Fruit fly (Drosophila melanogaster) whole organism, prepupa: ENCODE results near the gene CG44198.

ENCODE experiments used
- Blimp-1 ChIP-seq: fragments of 200-800 bp; sonication (Bioruptor generic); optimal IDR thresholded peaks from 3 replicates; lab custom pipeline; 2017; ENCODE audit warnings: missing biosample characterization, missing genetic modification characterization, mild to moderate bottlenecking, moderate library complexity, missing genetic modification reagents
- CG10631 ChIP-seq: fragments of 200-800 bp; sonication (Bioruptor generic); optimal IDR thresholded peaks from 2 replicates; lab custom pipeline; 2016; ENCODE audit warnings: missing biosample characterization, missing genetic modification characterization
- CG10669 ChIP-seq: fragments of 200-800 bp; sonication (Bioruptor generic); optimal IDR thresholded peaks from 3 replicates; lab custom pipeline; 2018; ENCODE audit warnings: missing biosample characterization, mild to moderate bottlenecking, missing genetic modification characterization, moderate library complexity
- CG11294 ChIP-seq: fragments of 200-800 bp; sonication (Bioruptor generic); IDR thresholded peaks from 2 replicates; pipeline ENCODE4 v1.3.6; 2022; ENCODE audit warnings: missing biosample characterization, missing genetic modification characterization
- CG11902 ChIP-seq: fragments of 200-800 bp; sonication (Bioruptor generic); optimal IDR thresholded peaks from 3 replicates; lab custom pipeline; 2016; ENCODE audit warnings: missing biosample characterization, missing genetic modification characterization
- CG1621 ChIP-seq: fragments of 200-800 bp; sonication (Bioruptor generic); optimal IDR thresholded peaks from 3 replicates; lab custom pipeline; 2018; ENCODE audit warnings: missing biosample characterization, mild to moderate bottlenecking, missing genetic modification characterization
- CG16779 ChIP-seq: fragments of 200-800 bp; sonication (Bioruptor generic); optimal IDR thresholded peaks from 3 replicates; lab custom pipeline; 2017; ENCODE audit warnings: missing biosample characterization, mild to moderate bottlenecking, missing genetic modification characterization
- CG3032 ChIP-seq: fragments of 200-800 bp; optimal IDR thresholded peaks from 2 replicates; lab custom pipeline; 2019; ENCODE audit warnings: missing biosample characterization, mild to moderate bottlenecking, missing genetic modification characterization, moderate library complexity
- CG31627 ChIP-seq: fragments of 200-800 bp; sonication (Bioruptor generic); optimal IDR thresholded peaks from 3 replicates; lab custom pipeline; 2016; ENCODE audit warnings: missing biosample characterization, missing genetic modification characterization
- CG32006 ChIP-seq: fragments of 200-800 bp; sonication (Bioruptor generic); optimal IDR thresholded peaks from 3 replicates; lab custom pipeline; 2017; ENCODE audit warnings: missing biosample characterization, mild to moderate bottlenecking, missing genetic modification characterization
- CG34406 ChIP-seq: fragments of 200-800 bp; sonication (Bioruptor generic); optimal IDR thresholded peaks from 3 replicates; lab custom pipeline; 2016; ENCODE audit warnings: missing biosample characterization, missing genetic modification characterization
- CG3919 ChIP-seq: fragments of 200-800 bp; sonication (Bioruptor generic); optimal IDR thresholded peaks from 3 replicates; lab custom pipeline; 2016; ENCODE audit warnings: missing biosample characterization, missing genetic modification characterization
- CG4318 ChIP-seq: fragments of 200-800 bp; sonication (Bioruptor generic); optimal IDR thresholded peaks from 3 replicates; lab custom pipeline; 2017; ENCODE audit warnings: missing biosample characterization, mild to moderate bottlenecking, missing genetic modification characterization
- CG6163 ChIP-seq: fragments of 200-800 bp; sonication (Bioruptor generic); IDR thresholded peaks from 3 replicates; pipeline ENCODE4 v1.3.6; 2022; ENCODE audit warnings: missing biosample characterization, missing genetic modification characterization
- CG6276 ChIP-seq: fragments of 200-800 bp; sonication (Bioruptor generic); optimal IDR thresholded peaks from 2 replicates; lab custom pipeline; 2017; ENCODE audit warnings: missing biosample characterization, mild to moderate bottlenecking, missing genetic modification characterization
- CG6792 ChIP-seq: fragments of 200-800 bp; sonication (Bioruptor generic); optimal IDR thresholded peaks from 3 replicates; lab custom pipeline; 2016; ENCODE audit warnings: missing biosample characterization, missing genetic modification characterization
- CG6808 ChIP-seq: fragments of 200-800 bp; sonication (Bioruptor generic); optimal IDR thresholded peaks from 3 replicates; lab custom pipeline; 2017; ENCODE audit warnings: missing biosample characterization, missing genetic modification characterization, mild to moderate bottlenecking, moderate library complexity, missing genetic modification reagents
- CG6854 ChIP-seq: fragments of 200-800 bp; sonication (Bioruptor generic); optimal IDR thresholded peaks from 2 replicates; lab custom pipeline; 2017; ENCODE audit warnings: missing biosample characterization, mild to moderate bottlenecking, missing genetic modification characterization
- CG8319 ChIP-seq: fragments of 200-800 bp; sonication (Bioruptor generic); optimal IDR thresholded peaks from 3 replicates; lab custom pipeline; 2016; ENCODE audit warnings: missing biosample characterization, missing genetic modification characterization
- CG8632 ChIP-seq: fragments of 200-800 bp; sonication (Bioruptor generic); optimal IDR thresholded peaks from 3 replicates; lab custom pipeline; 2016; ENCODE audit warnings: missing biosample characterization, missing genetic modification characterization
- CG9139 ChIP-seq: fragments of 200-800 bp; sonication (Bioruptor generic); optimal IDR thresholded peaks from 3 replicates; lab custom pipeline; 2017; ENCODE audit warnings: missing biosample characterization, mild to moderate bottlenecking, missing genetic modification characterization
- Eip75B ChIP-seq: fragments of 200-800 bp; sonication (Bioruptor generic); optimal IDR thresholded peaks from 3 replicates; lab custom pipeline; 2016; ENCODE audit warnings: missing biosample characterization, missing genetic modification characterization
- Eip78C ChIP-seq: fragments of 200-800 bp; sonication (Bioruptor generic); peaks from one replicate; lab custom pipeline; 2016; ENCODE audit warnings: missing biosample characterization, missing genetic modification characterization
- Eip93F ChIP-seq: fragments of 200-800 bp; sonication (Bioruptor generic); optimal IDR thresholded peaks from 2 replicates; lab custom pipeline; 2016; ENCODE audit warnings: missing biosample characterization, mild to moderate bottlenecking, missing genetic modification characterization
- Ets21C ChIP-seq: fragments of 200-800 bp; sonication (Bioruptor generic); optimal IDR thresholded peaks from 3 replicates; lab custom pipeline; 2016; ENCODE audit warnings: missing biosample characterization, missing genetic modification characterization
- Ets96B ChIP-seq: fragments of 200-800 bp; optimal IDR thresholded peaks from 2 replicates; lab custom pipeline; 2019; ENCODE audit warnings: missing biosample characterization, mild to moderate bottlenecking, missing genetic modification characterization, moderate library complexity
- Gug ChIP-seq: fragments of 200-800 bp; sonication (Bioruptor generic); IDR thresholded peaks from 2 replicates; pipeline ENCODE4 v1.3.6; 2022; ENCODE audit warnings: missing biosample characterization, missing genetic modification characterization
- Hr38 ChIP-seq: sonication (Bioruptor generic); optimal IDR thresholded peaks from 2 replicates; lab custom pipeline; 2016; ENCODE audit warnings: missing biosample characterization, missing genetic modification characterization
- Hr39 ChIP-seq: fragments of 200-800 bp; sonication (Bioruptor generic); optimal IDR thresholded peaks from 2 replicates; lab custom pipeline; 2016; ENCODE audit warnings: missing biosample characterization, missing genetic modification characterization
- Hr4 ChIP-seq: fragments of 200-800 bp; sonication (Bioruptor generic); optimal IDR thresholded peaks from 3 replicates; lab custom pipeline; 2016; ENCODE audit warnings: missing biosample characterization, missing genetic modification characterization
- Lpt ChIP-seq: fragments of 200-800 bp; sonication (Bioruptor generic); optimal IDR thresholded peaks from 3 replicates; lab custom pipeline; 2016; ENCODE audit warnings: missing biosample characterization, missing genetic modification characterization
- OdsH ChIP-seq: fragments of 200-800 bp; sonication (Bioruptor generic); optimal IDR thresholded peaks from 3 replicates; lab custom pipeline; 2016; ENCODE audit warnings: missing biosample characterization, missing genetic modification characterization
- Smox ChIP-seq: fragments of 200-800 bp; sonication (Bioruptor generic); optimal IDR thresholded peaks from 3 replicates; lab custom pipeline; 2016; ENCODE audit warnings: missing biosample characterization, missing genetic modification characterization
- Sox102F ChIP-seq: fragments of 200-800 bp; sonication (Bioruptor generic); optimal IDR thresholded peaks from 2 replicates; lab custom pipeline; 2016; ENCODE audit warnings: missing biosample characterization, mild to moderate bottlenecking, missing genetic modification characterization
- Sox14 ChIP-seq: fragments of 200-800 bp; sonication (Bioruptor generic); optimal IDR thresholded peaks from 3 replicates; lab custom pipeline; 2016; ENCODE audit warnings: missing biosample characterization, missing genetic modification characterization
- dsx ChIP-seq: fragments of 200-800 bp; optimal IDR thresholded peaks from 3 replicates; lab custom pipeline; 2019; ENCODE audit warnings: missing biosample characterization, mild to moderate bottlenecking, missing genetic modification characterization, moderate library complexity; ENCODE audit not compliant: poor library complexity, severe bottlenecking
- eg ChIP-seq: fragments of 200-800 bp; sonication (Bioruptor generic); IDR thresholded peaks from 3 replicates; pipeline ENCODE4 v1.3.6; 2022; ENCODE audit warnings: missing biosample characterization, missing genetic modification characterization
- esn ChIP-seq: fragments of 200-800 bp; sonication (Bioruptor generic); optimal IDR thresholded peaks from 2 replicates; lab custom pipeline; 2016; ENCODE audit warnings: missing biosample characterization, mild to moderate bottlenecking, missing genetic modification characterization, moderate library complexity
- fkh ChIP-seq: fragments of 200-800 bp; sonication (Bioruptor generic); optimal IDR thresholded peaks from 3 replicates; lab custom pipeline; 2017; ENCODE audit warnings: missing biosample characterization, mild to moderate bottlenecking, missing genetic modification characterization, moderate library complexity
- lz ChIP-seq: fragments of 200-800 bp; sonication (Bioruptor generic); optimal IDR thresholded peaks from 3 replicates; lab custom pipeline; 2016; ENCODE audit warnings: missing biosample characterization, missing genetic modification characterization
- net ChIP-seq: fragments of 200-800 bp; sonication (Bioruptor generic); optimal IDR thresholded peaks from 3 replicates; lab custom pipeline; 2016; ENCODE audit warnings: missing biosample characterization, missing genetic modification characterization
- pdm3 ChIP-seq: fragments of 200-800 bp; sonication (Bioruptor generic); optimal IDR thresholded peaks from 3 replicates; lab custom pipeline; 2016; ENCODE audit warnings: missing biosample characterization, missing genetic modification characterization
- salr ChIP-seq, 2 experiments: fragments of 200-800 bp; sonication (Bioruptor generic); optimal IDR thresholded peaks; 3 replicates each; lab custom pipeline; 2016 to 2018; ENCODE audit warnings: missing biosample characterization in 2 of 2, missing genetic modification characterization in 2 of 2, mild to moderate bottlenecking in 1 of 2
- spab ChIP-seq: fragments of 200-800 bp; sonication (Bioruptor generic); optimal IDR thresholded peaks from 2 replicates; lab custom pipeline; 2017; ENCODE audit warnings: missing biosample characterization, mild to moderate bottlenecking, missing genetic modification characterization, missing genetic modification reagents
- ss ChIP-seq, 2 experiments: fragments of 200-800 bp; sonication (Bioruptor generic); optimal IDR thresholded peaks; 2 replicates in 1 of 2; 3 replicates in 1 of 2; lab custom pipeline; 2017 to 2018; ENCODE audit warnings: mild to moderate bottlenecking in 2 of 2, missing biosample characterization in 2 of 2, missing genetic modification characterization in 2 of 2, moderate library complexity in 1 of 2
- svp ChIP-seq: fragments of 200-800 bp; sonication (Bioruptor generic); peaks from one replicate; lab custom pipeline; 2016; ENCODE audit warnings: missing biosample characterization, missing genetic modification characterization
- topi ChIP-seq: fragments of 200-800 bp; sonication (Bioruptor generic); optimal IDR thresholded peaks from 3 replicates; lab custom pipeline; 2016; ENCODE audit warnings: missing biosample characterization, missing genetic modification characterization
- vri ChIP-seq: fragments of 200-800 bp; sonication (Bioruptor generic); optimal IDR thresholded peaks from 3 replicates; lab custom pipeline; 2016; ENCODE audit warnings: missing biosample characterization, mild to moderate bottlenecking, missing genetic modification characterization

CG44198 gene

dm6 chr2L:13072747-13073355 lies 46.1 kb downstream of the CG44198 start (continued):
- TF ChIP-seq CG6276 (GFP tag; lab: Kevin White, UChicago) (peak; percentile 53), CG11902 (GFP tag; lab: Kevin White, UChicago) (peak; percentile 29), CG34406 (GFP tag; lab: Kevin White, UChicago) (peak; percentile 45), spab (peak; percentile 10), Blimp-1 (GFP tag; lab: Kevin White, UChicago) (no peak), Hr38 (no peak), CG6854 (GFP tag; lab: Kevin White, UChicago) (no peak), Lpt (GFP tag; lab: Kevin White, UChicago) (no peak), Hr39 (GFP tag; lab: Kevin White, UChicago) (peak; percentile 62), CG9139 (GFP tag; lab: Kevin White, UChicago) (no peak), fkh (GFP tag; lab: Kevin White, UChicago) (peak; percentile 2), dsx (GFP tag; lab: Kevin White, UChicago) (peak; percentile 3), Ets96B (tag; lab: Kevin White, UChicago) (peak; percentile 31), svp (GFP tag; lab: Kevin White, UChicago) (peak; percentile 82), topi (GFP tag; lab: Kevin White, UChicago) (peak; percentile 40), CG3919 (GFP tag; lab: Kevin White, UChicago) (peak; percentile 49), Ets21C (peak; percentile 48), CG31627 (GFP tag; lab: Kevin White, UChicago) (peak; percentile 53), CG11294 (GFP tag; lab: Robert Waterston, UW) (peak; percentile 24; the same call in 1 of the 2 replicates), Sox102F (GFP tag; lab: Kevin White, UChicago) (peak; percentile 47), CG6163 (no peak), CG10631 (peak; percentile 45), salr (GFP tag; optimal IDR thresholded peaks at IDR 0.05; lab: Kevin White, UChicago) (peak in 1 of 2 experiments; percentile 11), CG32006 (peak; percentile 68), Eip75B (GFP tag; lab: Kevin White, UChicago) (peak; percentile 49), pdm3 (GFP tag; lab: Kevin White, UChicago) (peak; percentile 49), Sox14 (GFP tag; lab: Kevin White, UChicago) (peak; percentile 20), Gug (GFP tag; lab: Robert Waterston, UW) (no peak), CG6792 (GFP tag; lab: Kevin White, UChicago) (peak; percentile 31), esn (GFP tag; lab: Kevin White, UChicago) (peak; percentile 70)

DNA sequence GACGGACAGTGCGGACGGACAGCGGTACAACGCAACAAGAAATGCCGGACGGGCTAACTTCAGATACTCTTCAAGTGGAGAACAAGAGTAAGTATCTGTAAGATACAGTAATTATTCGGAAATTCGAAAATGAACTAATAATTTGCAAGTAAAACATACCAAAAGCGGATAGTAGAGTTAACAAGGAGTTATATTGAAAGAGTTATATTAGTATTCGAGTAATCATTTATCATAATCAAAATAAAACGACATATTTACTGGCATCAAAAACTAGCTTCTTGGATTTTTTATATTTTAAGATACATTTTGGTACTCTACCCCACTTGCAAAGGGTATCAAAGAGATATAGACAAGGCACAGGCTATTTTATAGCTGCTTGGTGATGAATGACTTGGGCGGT lies 47.6 kb downstream of the CG44198 start:
- peak; percentile 5 for TF ChIP-seq net (GFP tag; lab: Kevin White, UChicago)
- TF ChIP-seq Hr4 (GFP tag; lab: Kevin White, UChicago), result peak; percentile 37
- no peak for TF ChIP-seq eg (GFP tag; lab: Robert Waterston, UW)
- TF ChIP-seq CG3919 (GFP tag; lab: Kevin White, UChicago), result peak; percentile 24
- TF ChIP-seq Eip78C, result peak; percentile 80
- TF ChIP-seq Sox102F (GFP tag; lab: Kevin White, UChicago), result no peak
- TF ChIP-seq CG8319, result no peak
- TF ChIP-seq Gug (GFP tag; lab: Robert Waterston, UW), result peak; percentile 29
- peak in 1 of 2 experiments; percentile 40 for TF ChIP-seq salr (GFP tag; optimal IDR thresholded peaks at IDR 0.05; lab: Kevin White, UChicago)
- TF ChIP-seq lz (GFP tag; lab: Kevin White, UChicago), result no peak
- TF ChIP-seq Smox (GFP tag; lab: Kevin White, UChicago), result no peak
- TF ChIP-seq CG6276 (GFP tag; lab: Kevin White, UChicago), result no peak
- TF ChIP-seq Eip93F, result no peak
- peak in 1 of 2 experiments; percentile 37 for TF ChIP-seq ss (GFP tag; optimal IDR thresholded peaks at IDR 0.05; lab: Kevin White, UChicago)
- peak; percentile 10 for TF ChIP-seq CG8632 (GFP tag; lab: Kevin White, UChicago)
- TF ChIP-seq CG1621 (tag; lab: Kevin White, UChicago), result no peak
- TF ChIP-seq CG11294 (GFP tag; lab: Robert Waterston, UW), result no peak
- peak; percentile 33 for TF ChIP-seq Eip75B (GFP tag; lab: Kevin White, UChicago)
- TF ChIP-seq svp (GFP tag; lab: Kevin White, UChicago), result no peak
- TF ChIP-seq Hr39 (GFP tag; lab: Kevin White, UChicago), result no peak
- no peak for TF ChIP-seq CG6854 (GFP tag; lab: Kevin White, UChicago)
- TF ChIP-seq OdsH (GFP tag; lab: Kevin White, UChicago), result peak; percentile 30
- TF ChIP-seq vri (GFP tag; lab: Kevin White, UChicago), result no peak
- peak; percentile 27 for TF ChIP-seq CG6808 (GFP tag; lab: Kevin White, UChicago)
- TF ChIP-seq spab, result peak; percentile 27
- peak; percentile 24 for TF ChIP-seq CG4318 (GFP tag; lab: Kevin White, UChicago)
- peak; percentile 58 for TF ChIP-seq Ets96B (tag; lab: Kevin White, UChicago)
- peak; percentile 53 for TF ChIP-seq CG3032 (tag; lab: Kevin White, UChicago)
- TF ChIP-seq CG16779 (tag; lab: Kevin White, UChicago), result no peak
- TF ChIP-seq CG11902 (GFP tag; lab: Kevin White, UChicago), result no peak
- peak; percentile 24 for TF ChIP-seq CG10669 (GFP tag; lab: Kevin White, UChicago)
